Worm (Caenorhabditis elegans): ENCODE results near the gene gspd-1.
A peak's percentile ranks its signal among the peaks of the same experiment; 100 is the strongest.

gspd-1 gene

ce11 chrIV:11284102-11284531 lies 33.1 kb upstream of the gspd-1 start:
- TF ChIP-seq nhr-41 (GFP tag; IDR thresholded peaks at IDR 0.05) (0 out of 2 replicates have a peak, but pooled peaks have one; percentile 23), ceh-44 (GFP tag; IDR thresholded peaks at IDR 0.05) (no peak), Y5F2A.4 (GFP tag; optimal IDR thresholded peaks at IDR 0.05) (no peak), pqm-1 (tag; optimal IDR thresholded peaks at IDR 0.05) (peak; percentile 95), F26F4.8 (GFP tag; conservative IDR thresholded peaks at IDR 0.05) (no peak), mxl-2 (GFP tag; conservative IDR thresholded peaks at IDR 0.05) (0 out of 2 replicates have a peak, but pooled peaks have one; percentile 3), Y75B8A.6 (GFP tag; IDR thresholded peaks at IDR 0.05) (no peak), egl-43 (GFP tag; IDR thresholded peaks at IDR 0.05) (no peak), egl-27 (tag; optimal IDR thresholded peaks at IDR 0.05) (no peak), hmg-1.1 (GFP tag; IDR thresholded peaks at IDR 0.05) (no peak), hlh-30 (tag; optimal IDR thresholded peaks at IDR 0.05; ENCODE audit: insufficient read depth) (peak; percentile 28), aly-2 (tag; optimal IDR thresholded peaks at IDR 0.05) (no peak), mep-1 (tag; optimal IDR thresholded peaks at IDR 0.05) (no peak), gei-8 (GFP tag; optimal IDR thresholded peaks at IDR 0.05) (no peak), ZK337.2 (GFP tag; IDR thresholded peaks at IDR 0.05) (no peak), lin-29 (GFP tag; IDR thresholded peaks at IDR 0.05) (no peak), F49E8.2 (tag; optimal IDR thresholded peaks at IDR 0.05; ENCODE audit: borderline replicate concordance) (no peak), nhr-11 (tag; optimal IDR thresholded peaks at IDR 0.05) (no peak), mes-2 (tag; optimal IDR thresholded peaks at IDR 0.05; ENCODE audit: poor library complexity, severe bottlenecking) (peak; percentile 36), nhr-6 (tag; optimal IDR thresholded peaks at IDR 0.05) (peak; percentile 83), lin-1 (GFP tag; IDR thresholded peaks at IDR 0.05) (peak; percentile 92), dmd-6 (GFP tag; IDR thresholded peaks at IDR 0.05) (peak; percentile 89), D1046.2 (GFP tag; IDR thresholded peaks at IDR 0.05) (no peak), F44E2.7 (GFP tag; IDR thresholded peaks at IDR 0.05) (no peak), ceh-32 (tag; optimal IDR thresholded peaks at IDR 0.05; ENCODE audit: poor library complexity) (no peak), madf-5 (GFP tag; IDR thresholded peaks at IDR 0.05) (no peak), ceh-82 (tag; optimal IDR thresholded peaks at IDR 0.05) (no peak), fkh-10 (GFP tag; optimal IDR thresholded peaks at IDR 0.05) (no peak), T20F7.1 (GFP tag; optimal IDR thresholded peaks at IDR 0.05) (peak; percentile 12), nhr-111 (GFP tag; optimal IDR thresholded peaks at IDR 0.05) (no peak), Y105C5A.15 (GFP tag; IDR thresholded peaks at IDR 0.05) (no peak), php-3 (GFP tag; IDR thresholded peaks at IDR 0.05) (peak; percentile 81), madf-9 (GFP tag; conservative IDR thresholded peaks at IDR 0.05) (no peak), ceh-62 (tag; optimal IDR thresholded peaks at IDR 0.05) (no peak), duxl-1 (tag; optimal IDR thresholded peaks at IDR 0.05; ENCODE audit: poor library complexity) (no peak), F10B5.3 (tag; optimal IDR thresholded peaks at IDR 0.05) (peak; percentile 28), tra-1 (GFP tag; IDR thresholded peaks at IDR 0.05) (peak; percentile 85), lir-3 (tag; optimal IDR thresholded peaks at IDR 0.05) (no peak), arid-1 (GFP tag; conservative IDR thresholded peaks at IDR 0.05) (no peak), zfp-3 (GFP tag; conservative IDR thresholded peaks at IDR 0.05) (no peak), daf-12 (tag; optimal IDR thresholded peaks at IDR 0.05) (no peak), attf-4 (tag; optimal IDR thresholded peaks at IDR 0.05) (no peak), dve-1 (tag; optimal IDR thresholded peaks at IDR 0.05; ENCODE audit: insufficient read depth) (peak; percentile 93), ama-1 (optimal IDR thresholded peaks at IDR 0.05) (no peak), ctbp-1 (GFP tag; IDR thresholded peaks at IDR 0.05) (no peak), pha-4 (GFP tag; IDR thresholded peaks at IDR 0.05) (peak; percentile 72), pha-4 (tag; optimal IDR thresholded peaks at IDR 0.05) (peak; percentile 71), spr-1 (tag; optimal IDR thresholded peaks at IDR 0.05) (no peak), snpc-4 (tag; optimal IDR thresholded peaks at IDR 0.05) (no peak), ztf-11 (tag; optimal IDR thresholded peaks at IDR 0.05) (no peak), daf-19 (GFP tag; conservative IDR thresholded peaks at IDR 0.05) (no peak), lin-39 (tag; optimal IDR thresholded peaks at IDR 0.05) (no peak)
